Worm (Caenorhabditis elegans) whole organism, L1 larva: Measurements from ENCODE around the gene ZK856.5.

ENCODE experiments used
- blmp-1 ChIP-seq: fragments of 150-350 bp; optimal IDR thresholded peaks from 2 replicates; lab custom pipeline; 2014; ENCODE audit warnings: missing biosample characterization, missing genetic modification characterization
- dpl-1 ChIP-seq, 3 experiments: fragments of 150-350 bp in 2 of 3; sonication (generic microtip) in 1 of 3; optimal IDR thresholded peaks; 2 replicates each; lab custom pipeline; 2014 to 2017; ENCODE audit warnings: missing biosample characterization in 3 of 3, missing genetic modification characterization in 3 of 3, missing genetic modification reagents in 3 of 3
- efl-1 ChIP-seq, 4 experiments: fragments of 150-350 bp; optimal IDR thresholded peaks in 3 of 4; peaks in 1 of 4; 1 replicate in 1 of 4; 2 replicates in 3 of 4; lab custom pipeline; 2014; ENCODE audit warnings: missing biosample characterization in 2 of 4, missing genetic modification characterization in 2 of 4, missing genetic modification reagents in 2 of 4
- skn-1 ChIP-seq: fragments of 150-350 bp; optimal IDR thresholded peaks from 2 replicates; lab custom pipeline; 2014; ENCODE audit warnings: missing biosample characterization, missing genetic modification characterization
- unc-130 ChIP-seq: fragments of 150-350 bp; optimal IDR thresholded peaks from 2 replicates; lab custom pipeline; 2017; ENCODE audit warnings: missing biosample characterization, missing genetic modification characterization, inconsistent platforms
- xbp-1 ChIP-seq: sonication (generic microtip); optimal IDR thresholded peaks from 2 replicates; lab custom pipeline; 2016; ENCODE audit warnings: missing genetic modification characterization, missing compliant biosample characterization
- ztf-4 ChIP-seq: fragments of 150-350 bp; optimal IDR thresholded peaks from 2 replicates; lab custom pipeline; 2014; ENCODE audit warnings: missing biosample characterization, missing genetic modification characterization

ce11 chrV:10146787-10147186, 43.1 kb downstream of the ZK856.5 start:
- TF ChIP-seq xbp-1 (tag; lab: Kevin White, UChicago) (no peak), unc-130 (peak; percentile 38), blmp-1 (tag; lab: Kevin White, UChicago) (no peak), skn-1 (tag; lab: Kevin White, UChicago) (no peak), efl-1 (optimal IDR thresholded peaks at IDR 0.05; lab: Kevin White, UChicago) (no peak), efl-1 (GFP tag; optimal IDR thresholded peaks at IDR 0.05 in 1 of 2; lab: Kevin White, UChicago) (no peak), ztf-4 (tag; lab: Kevin White, UChicago) (peak; percentile 15), dpl-1 (GFP tag; optimal IDR thresholded peaks at IDR 0.05; lab: Kevin White, UChicago) (no peak)
